Fruit fly (Drosophila melanogaster) whole organism, prepupa: ENCODE measurements around the gene CG7675.
A peak's percentile ranks its signal among the peaks of the same experiment; 100 is the strongest.

Source experiments
- Blimp-1 ChIP-seq: fragments of 200-800 bp; sonication (Bioruptor generic); optimal IDR thresholded peaks from 3 replicates; lab custom pipeline; 2017; ENCODE audit warnings: missing biosample characterization, missing genetic modification characterization, mild to moderate bottlenecking, moderate library complexity, missing genetic modification reagents
- CG11294 ChIP-seq: fragments of 200-800 bp; sonication (Bioruptor generic); IDR thresholded peaks from 2 replicates; pipeline ENCODE4 v1.3.6; 2022; ENCODE audit warnings: missing biosample characterization, missing genetic modification characterization
- CG1621 ChIP-seq: fragments of 200-800 bp; sonication (Bioruptor generic); optimal IDR thresholded peaks from 3 replicates; lab custom pipeline; 2018; ENCODE audit warnings: missing biosample characterization, mild to moderate bottlenecking, missing genetic modification characterization
- CG3032 ChIP-seq: fragments of 200-800 bp; optimal IDR thresholded peaks from 2 replicates; lab custom pipeline; 2019; ENCODE audit warnings: missing biosample characterization, mild to moderate bottlenecking, missing genetic modification characterization, moderate library complexity
- CG31627 ChIP-seq: fragments of 200-800 bp; sonication (Bioruptor generic); optimal IDR thresholded peaks from 3 replicates; lab custom pipeline; 2016; ENCODE audit warnings: missing biosample characterization, missing genetic modification characterization
- CG32006 ChIP-seq: fragments of 200-800 bp; sonication (Bioruptor generic); optimal IDR thresholded peaks from 3 replicates; lab custom pipeline; 2017; ENCODE audit warnings: missing biosample characterization, mild to moderate bottlenecking, missing genetic modification characterization
- CG34406 ChIP-seq: fragments of 200-800 bp; sonication (Bioruptor generic); optimal IDR thresholded peaks from 3 replicates; lab custom pipeline; 2016; ENCODE audit warnings: missing biosample characterization, missing genetic modification characterization
- CG4318 ChIP-seq: fragments of 200-800 bp; sonication (Bioruptor generic); optimal IDR thresholded peaks from 3 replicates; lab custom pipeline; 2017; ENCODE audit warnings: missing biosample characterization, mild to moderate bottlenecking, missing genetic modification characterization
- CG6163 ChIP-seq: fragments of 200-800 bp; sonication (Bioruptor generic); IDR thresholded peaks from 3 replicates; pipeline ENCODE4 v1.3.6; 2022; ENCODE audit warnings: missing biosample characterization, missing genetic modification characterization
- CG6276 ChIP-seq: fragments of 200-800 bp; sonication (Bioruptor generic); optimal IDR thresholded peaks from 2 replicates; lab custom pipeline; 2017; ENCODE audit warnings: missing biosample characterization, mild to moderate bottlenecking, missing genetic modification characterization
- CG6808 ChIP-seq: fragments of 200-800 bp; sonication (Bioruptor generic); optimal IDR thresholded peaks from 3 replicates; lab custom pipeline; 2017; ENCODE audit warnings: missing biosample characterization, missing genetic modification characterization, mild to moderate bottlenecking, moderate library complexity, missing genetic modification reagents
- CG6854 ChIP-seq: fragments of 200-800 bp; sonication (Bioruptor generic); optimal IDR thresholded peaks from 2 replicates; lab custom pipeline; 2017; ENCODE audit warnings: missing biosample characterization, mild to moderate bottlenecking, missing genetic modification characterization
- CG7368 ChIP-seq: fragments of 200-800 bp; sonication (Bioruptor generic); optimal IDR thresholded peaks from 3 replicates; lab custom pipeline; 2016; ENCODE audit warnings: missing biosample characterization, missing genetic modification characterization
- CG8119 ChIP-seq: fragments of 200-800 bp; sonication (Bioruptor generic); IDR thresholded peaks from 3 replicates; pipeline ENCODE4 v1.3.6; 2022; ENCODE audit warnings: missing biosample characterization, missing genetic modification characterization
- CG8319 ChIP-seq: fragments of 200-800 bp; sonication (Bioruptor generic); optimal IDR thresholded peaks from 3 replicates; lab custom pipeline; 2016; ENCODE audit warnings: missing biosample characterization, missing genetic modification characterization
- CG8632 ChIP-seq: fragments of 200-800 bp; sonication (Bioruptor generic); optimal IDR thresholded peaks from 3 replicates; lab custom pipeline; 2016; ENCODE audit warnings: missing biosample characterization, missing genetic modification characterization
- Eip75B ChIP-seq: fragments of 200-800 bp; sonication (Bioruptor generic); optimal IDR thresholded peaks from 3 replicates; lab custom pipeline; 2016; ENCODE audit warnings: missing biosample characterization, missing genetic modification characterization
- Eip78C ChIP-seq: fragments of 200-800 bp; sonication (Bioruptor generic); peaks from one replicate; lab custom pipeline; 2016; ENCODE audit warnings: missing biosample characterization, missing genetic modification characterization
- Ets21C ChIP-seq: fragments of 200-800 bp; sonication (Bioruptor generic); optimal IDR thresholded peaks from 3 replicates; lab custom pipeline; 2016; ENCODE audit warnings: missing biosample characterization, missing genetic modification characterization
- Ets96B ChIP-seq: fragments of 200-800 bp; optimal IDR thresholded peaks from 2 replicates; lab custom pipeline; 2019; ENCODE audit warnings: missing biosample characterization, mild to moderate bottlenecking, missing genetic modification characterization, moderate library complexity
- Hr38 ChIP-seq: sonication (Bioruptor generic); optimal IDR thresholded peaks from 2 replicates; lab custom pipeline; 2016; ENCODE audit warnings: missing biosample characterization, missing genetic modification characterization
- Hr39 ChIP-seq: fragments of 200-800 bp; sonication (Bioruptor generic); optimal IDR thresholded peaks from 2 replicates; lab custom pipeline; 2016; ENCODE audit warnings: missing biosample characterization, missing genetic modification characterization
- Hr4 ChIP-seq: fragments of 200-800 bp; sonication (Bioruptor generic); optimal IDR thresholded peaks from 3 replicates; lab custom pipeline; 2016; ENCODE audit warnings: missing biosample characterization, missing genetic modification characterization
- Lpt ChIP-seq: fragments of 200-800 bp; sonication (Bioruptor generic); optimal IDR thresholded peaks from 3 replicates; lab custom pipeline; 2016; ENCODE audit warnings: missing biosample characterization, missing genetic modification characterization
- Met ChIP-seq: fragments of 200-800 bp; sonication (Bioruptor generic); optimal IDR thresholded peaks from 3 replicates; lab custom pipeline; 2016; ENCODE audit warnings: missing biosample characterization, missing genetic modification characterization
- OdsH ChIP-seq: fragments of 200-800 bp; sonication (Bioruptor generic); optimal IDR thresholded peaks from 3 replicates; lab custom pipeline; 2016; ENCODE audit warnings: missing biosample characterization, missing genetic modification characterization
- Sox102F ChIP-seq: fragments of 200-800 bp; sonication (Bioruptor generic); optimal IDR thresholded peaks from 2 replicates; lab custom pipeline; 2016; ENCODE audit warnings: missing biosample characterization, mild to moderate bottlenecking, missing genetic modification characterization
- Sox14 ChIP-seq: fragments of 200-800 bp; sonication (Bioruptor generic); optimal IDR thresholded peaks from 3 replicates; lab custom pipeline; 2016; ENCODE audit warnings: missing biosample characterization, missing genetic modification characterization
- achi ChIP-seq: fragments of 200-800 bp; sonication (Bioruptor generic); optimal IDR thresholded peaks from 3 replicates; lab custom pipeline; 2016; ENCODE audit warnings: missing biosample characterization, missing genetic modification characterization
- acj6 ChIP-seq: fragments of 200-800 bp; sonication (Bioruptor generic); optimal IDR thresholded peaks from 3 replicates; lab custom pipeline; 2016; ENCODE audit warnings: missing biosample characterization, missing genetic modification characterization
- dac ChIP-seq: fragments of 200-800 bp; sonication (Bioruptor generic); optimal IDR thresholded peaks from 2 replicates; lab custom pipeline; 2017; ENCODE audit warnings: missing biosample characterization, mild to moderate bottlenecking, missing genetic modification characterization
- dsx ChIP-seq: fragments of 200-800 bp; optimal IDR thresholded peaks from 3 replicates; lab custom pipeline; 2019; ENCODE audit warnings: missing biosample characterization, mild to moderate bottlenecking, missing genetic modification characterization, moderate library complexity; ENCODE audit not compliant: poor library complexity, severe bottlenecking
- eg ChIP-seq: fragments of 200-800 bp; sonication (Bioruptor generic); IDR thresholded peaks from 3 replicates; pipeline ENCODE4 v1.3.6; 2022; ENCODE audit warnings: missing biosample characterization, missing genetic modification characterization
- fd59A ChIP-seq: fragments of 200-800 bp; sonication (Bioruptor generic); optimal IDR thresholded peaks from 2 replicates; lab custom pipeline; 2017; ENCODE audit warnings: missing biosample characterization, mild to moderate bottlenecking, missing genetic modification characterization, missing genetic modification reagents
- fd85E ChIP-seq: fragments of 200-800 bp; sonication (Bioruptor generic); optimal IDR thresholded peaks from 3 replicates; lab custom pipeline; 2016; ENCODE audit warnings: missing biosample characterization, missing genetic modification characterization
- lz ChIP-seq: fragments of 200-800 bp; sonication (Bioruptor generic); optimal IDR thresholded peaks from 3 replicates; lab custom pipeline; 2016; ENCODE audit warnings: missing biosample characterization, missing genetic modification characterization
- net ChIP-seq: fragments of 200-800 bp; sonication (Bioruptor generic); optimal IDR thresholded peaks from 3 replicates; lab custom pipeline; 2016; ENCODE audit warnings: missing biosample characterization, missing genetic modification characterization
- pdm3 ChIP-seq: fragments of 200-800 bp; sonication (Bioruptor generic); optimal IDR thresholded peaks from 3 replicates; lab custom pipeline; 2016; ENCODE audit warnings: missing biosample characterization, missing genetic modification characterization
- salr ChIP-seq, 2 experiments: fragments of 200-800 bp; sonication (Bioruptor generic); optimal IDR thresholded peaks; 3 replicates each; lab custom pipeline; 2016 to 2018; ENCODE audit warnings: missing biosample characterization in 2 of 2, missing genetic modification characterization in 2 of 2, mild to moderate bottlenecking in 1 of 2
- spab ChIP-seq: fragments of 200-800 bp; sonication (Bioruptor generic); optimal IDR thresholded peaks from 2 replicates; lab custom pipeline; 2017; ENCODE audit warnings: missing biosample characterization, mild to moderate bottlenecking, missing genetic modification characterization, missing genetic modification reagents
- ss ChIP-seq, 2 experiments: fragments of 200-800 bp; sonication (Bioruptor generic); optimal IDR thresholded peaks; 2 replicates in 1 of 2; 3 replicates in 1 of 2; lab custom pipeline; 2017 to 2018; ENCODE audit warnings: mild to moderate bottlenecking in 2 of 2, missing biosample characterization in 2 of 2, missing genetic modification characterization in 2 of 2, moderate library complexity in 1 of 2
- svp ChIP-seq: fragments of 200-800 bp; sonication (Bioruptor generic); peaks from one replicate; lab custom pipeline; 2016; ENCODE audit warnings: missing biosample characterization, missing genetic modification characterization
- topi ChIP-seq: fragments of 200-800 bp; sonication (Bioruptor generic); optimal IDR thresholded peaks from 3 replicates; lab custom pipeline; 2016; ENCODE audit warnings: missing biosample characterization, missing genetic modification characterization
- vri ChIP-seq: fragments of 200-800 bp; sonication (Bioruptor generic); optimal IDR thresholded peaks from 3 replicates; lab custom pipeline; 2016; ENCODE audit warnings: missing biosample characterization, mild to moderate bottlenecking, missing genetic modification characterization

The CG7675 gene

dm6 chr3R:18365978-18366643 lies 14.9 kb downstream of the CG7675 start, which contains the start of the genes WRNexo and Nup43 (continued):
- TF ChIP-seq acj6 (peak; percentile 48), salr (GFP tag; optimal IDR thresholded peaks at IDR 0.05; lab: Kevin White, UChicago) (no peak), CG8319 (no peak), CG7368 (GFP tag; lab: Kevin White, UChicago) (no peak), topi (GFP tag; lab: Kevin White, UChicago) (peak; percentile 29), CG6163 (GFP tag; lab: Robert Waterston, UW) (no peak; the same call in 2 of the 3 replicates), lz (GFP tag; lab: Kevin White, UChicago) (peak; percentile 37), ss (GFP tag; optimal IDR thresholded peaks at IDR 0.05; lab: Kevin White, UChicago) (no peak), dsx (GFP tag; lab: Kevin White, UChicago) (no peak), Ets21C (peak; percentile 33), CG34406 (GFP tag; lab: Kevin White, UChicago) (peak; percentile 22), CG1621 (tag; lab: Kevin White, UChicago) (no peak), net (GFP tag; lab: Kevin White, UChicago) (peak; percentile 4), Hr39 (GFP tag; lab: Kevin White, UChicago) (peak; percentile 56), Sox14 (GFP tag; lab: Kevin White, UChicago) (peak; percentile 57), eg (GFP tag; lab: Robert Waterston, UW) (no peak), fd59A (GFP tag; lab: Kevin White, UChicago) (no peak), achi (GFP tag; lab: Kevin White, UChicago) (no peak), spab (GFP tag; lab: Kevin White, UChicago) (no peak)

DNA sequence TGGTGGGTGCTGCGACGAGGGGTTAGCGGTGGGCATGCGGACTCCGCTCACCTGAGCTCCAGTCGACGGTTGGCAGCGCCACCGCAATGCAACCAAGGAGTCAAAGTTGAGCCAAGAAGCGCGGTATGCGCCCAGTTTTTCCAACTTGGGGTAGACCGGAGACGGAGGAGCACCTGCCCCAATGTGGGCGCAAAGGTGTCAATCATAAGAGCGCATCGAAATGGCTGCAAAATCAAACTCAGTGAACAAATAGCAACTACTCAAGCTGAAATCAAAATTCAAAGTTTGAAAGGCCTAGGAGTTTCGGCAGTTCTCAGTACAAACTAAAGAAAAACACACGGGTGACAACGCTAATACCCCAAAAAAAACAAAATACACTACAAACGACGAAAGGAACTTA lies 19.3 kb downstream of the CG7675 start, which contains the start of gene hmw:
TSS of gene hmw (plus strand) at position 301 of the 400 bp plus-strand sequence.
- TF ChIP-seq Blimp-1 (GFP tag; lab: Kevin White, UChicago) (no peak), CG3032 (tag; lab: Kevin White, UChicago) (no peak), vri (GFP tag; lab: Kevin White, UChicago) (no peak), fd59A (GFP tag; lab: Kevin White, UChicago) (no peak), pdm3 (GFP tag; lab: Kevin White, UChicago) (no peak), CG6276 (GFP tag; lab: Kevin White, UChicago) (no peak), OdsH (GFP tag; lab: Kevin White, UChicago) (no peak), Ets96B (tag; lab: Kevin White, UChicago) (no peak), Hr4 (GFP tag; lab: Kevin White, UChicago) (no peak), fd85E (no peak), CG7368 (GFP tag; lab: Kevin White, UChicago) (no peak), achi (GFP tag; lab: Kevin White, UChicago) (no peak), salr (GFP tag; optimal IDR thresholded peaks at IDR 0.05; lab: Kevin White, UChicago) (no peak), CG6808 (GFP tag; lab: Kevin White, UChicago) (no peak), CG4318 (GFP tag; lab: Kevin White, UChicago) (no peak), CG8632 (GFP tag; lab: Kevin White, UChicago) (no peak)

dm6 chr3R:18360630-18361260 lies 20.2 kb downstream of the CG7675 start, which contains the start of gene CG15803:
CG15803 (minus strand) TSS chr3R:18360728.
- TF ChIP-seq achi (GFP tag; lab: Kevin White, UChicago) (peak; percentile 36), Met (GFP tag; lab: Kevin White, UChicago) (no peak), CG32006 (GFP tag; lab: Kevin White, UChicago) (peak; percentile 9), Hr4 (GFP tag; lab: Kevin White, UChicago) (no peak), OdsH (GFP tag; lab: Kevin White, UChicago) (no peak), CG31627 (GFP tag; lab: Kevin White, UChicago) (no peak), Lpt (no peak), pdm3 (GFP tag; lab: Kevin White, UChicago) (no peak), fd59A (GFP tag; lab: Kevin White, UChicago) (no peak), CG11294 (GFP tag; lab: Robert Waterston, UW) (no peak), fd85E (no peak), Hr38 (GFP tag; lab: Kevin White, UChicago) (no peak), CG8119 (GFP tag; lab: Robert Waterston, UW) (no peak), Eip75B (GFP tag; lab: Kevin White, UChicago) (no peak), net (GFP tag; lab: Kevin White, UChicago) (no peak), CG6854 (GFP tag; lab: Kevin White, UChicago) (no peak), CG8319 (no peak), Sox102F (GFP tag; lab: Kevin White, UChicago) (no peak), Eip78C (GFP tag; lab: Kevin White, UChicago) (peak; percentile 65), dac (GFP tag; lab: Kevin White, UChicago) (no peak), vri (GFP tag; lab: Kevin White, UChicago) (no peak), salr (GFP tag; optimal IDR thresholded peaks at IDR 0.05; lab: Kevin White, UChicago) (no peak), svp (GFP tag; lab: Kevin White, UChicago) (peak; percentile 32), eg (GFP tag; lab: Robert Waterston, UW) (0 out of 3 replicates have a peak, but pooled peaks have one; percentile 29)
